Fruit fly (Drosophila melanogaster) whole organism, embryonic: ENCODE data around the gene CG6136.
A peak's percentile ranks its signal among the peaks of the same experiment; 100 is the strongest.

ENCODE experiments used
- CG18262 ChIP-seq: fragments of 200-800 bp; optimal IDR thresholded peaks from 3 replicates; lab custom pipeline; 2019; ENCODE audit warnings: missing biosample characterization, mild to moderate bottlenecking, missing genetic modification characterization, moderate library complexity
- CG9609 ChIP-seq: fragments of 200-800 bp; sonication (Bioruptor generic); optimal IDR thresholded peaks from 3 replicates; lab custom pipeline; 2016; ENCODE audit warnings: missing biosample characterization, missing genetic modification characterization
- Dll ChIP-seq: fragments of 200-800 bp; sonication (Bioruptor generic); IDR thresholded peaks from 4 replicates; pipeline ENCODE4 v1.3.6; 2022; ENCODE audit warnings: missing biosample characterization, missing genetic modification characterization; ENCODE audit not compliant: partially characterized antibody
- MBD-R2 ChIP-seq: fragments of 200-800 bp; sonication (Bioruptor generic); IDR thresholded peaks from 2 replicates; pipeline ENCODE4 v1.3.6; 2022; ENCODE audit warnings: missing biosample characterization, missing genetic modification characterization
- hbn ChIP-seq: fragments of 200-800 bp; sonication (Bioruptor generic); IDR thresholded peaks from 2 replicates; pipeline ENCODE4 v1.3.6; 2022; ENCODE audit warnings: missing biosample characterization, missing genetic modification characterization; ENCODE audit not compliant: partially characterized antibody

dm6 chr3R:15417761-15418754 is 46.0 kb upstream of the CG6136 start:
- TF ChIP-seq CG9609 (no peak), MBD-R2 (0 out of 2 replicates have a peak, but pooled peaks have one; percentile 7), CG18262 (no peak), hbn (GFP tag; lab: Robert Waterston, UW) (no peak), Dll (GFP tag; lab: Robert Waterston, UW) (no peak)
